Worm (Caenorhabditis elegans): ENCODE results near the gene F53F4.7.

The F53F4.7 gene

DNA sequence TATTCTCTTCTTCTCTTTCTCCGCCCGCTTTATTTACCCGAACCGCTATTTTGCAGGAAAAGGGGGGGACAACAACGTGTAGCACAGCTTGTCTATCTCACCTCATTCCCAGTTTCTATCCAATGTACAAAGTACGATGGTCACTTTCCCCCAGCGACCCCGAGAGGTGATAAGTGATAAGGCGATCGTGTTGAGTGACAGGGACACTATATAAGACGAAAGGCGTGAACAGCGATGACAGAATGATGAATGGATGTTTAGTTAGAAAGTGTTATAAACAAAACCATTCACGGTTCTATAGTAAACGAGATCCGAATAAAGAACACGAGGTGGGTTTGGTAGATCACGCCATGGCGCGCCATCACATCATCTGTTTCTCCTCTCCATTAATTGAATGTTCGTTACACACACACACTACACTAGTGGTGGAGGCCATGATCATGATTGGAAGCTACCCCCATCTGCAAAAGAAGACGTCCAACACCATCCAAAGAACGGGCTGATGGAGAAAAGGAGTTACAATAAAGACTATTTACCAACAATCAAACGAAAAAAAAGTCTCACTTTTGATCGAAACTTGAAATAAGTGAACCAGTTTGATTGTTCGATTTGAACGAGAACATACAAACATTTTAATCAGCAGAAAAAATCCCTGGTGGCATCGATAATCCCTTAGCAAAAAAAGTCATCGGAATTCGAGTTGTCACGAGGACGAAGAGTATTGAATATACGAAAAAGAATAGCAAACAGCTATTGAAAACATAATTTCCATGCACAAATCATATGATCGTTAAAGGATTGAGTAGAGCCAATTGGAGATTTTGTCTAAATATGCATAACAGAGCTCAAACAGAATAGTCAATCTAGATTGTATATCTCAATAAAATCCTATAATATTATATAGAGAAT lies 42.8 kb upstream of the F53F4.7 start (continued):
- TF ChIP-seq pax-3 (tag; optimal IDR thresholded peaks at IDR 0.05) (peak; percentile 67), jun-1 (tag; optimal IDR thresholded peaks at IDR 0.05) (peak; percentile 22), ama-1 (optimal IDR thresholded peaks at IDR 0.05) (peak; percentile 86), lin-35 (GFP tag; optimal IDR thresholded peaks at IDR 0.05) (peak; percentile 46 to 83), unc-130 (tag; optimal IDR thresholded peaks at IDR 0.05) (peak; percentile 43), ztf-4 (tag; optimal IDR thresholded peaks at IDR 0.05) (peak; percentile 51), snpc-4 (tag; optimal IDR thresholded peaks at IDR 0.05) (no peak), ceh-90 (tag; optimal IDR thresholded peaks at IDR 0.05) (peak; percentile 26), lsy-2 (tag; optimal IDR thresholded peaks at IDR 0.05) (peak; percentile 27 to 46), efl-3 (GFP tag; optimal IDR thresholded peaks at IDR 0.05) (no peak), C16A3.4 (tag; optimal IDR thresholded peaks at IDR 0.05) (peak; percentile 25), dpl-1 (GFP tag; optimal IDR thresholded peaks at IDR 0.05) (peak in 2 of 3 experiments; percentile 23 to 64), grh-1 (GFP tag; IDR thresholded peaks at IDR 0.05) (peak; percentile 57), hpl-2 (GFP tag; optimal IDR thresholded peaks at IDR 0.05) (no peak), ceh-82 (tag; optimal IDR thresholded peaks at IDR 0.05) (no peak), nhr-90 (tag; optimal IDR thresholded peaks at IDR 0.05; ENCODE audit: poor library complexity) (peak; percentile 83), fkh-4 (tag; optimal IDR thresholded peaks at IDR 0.05; ENCODE audit: borderline replicate concordance) (no peak), nhr-237 (tag; optimal IDR thresholded peaks at IDR 0.05) (no peak), nhr-77 (tag; optimal IDR thresholded peaks at IDR 0.05) (no peak), ceh-8 (GFP tag; optimal IDR thresholded peaks at IDR 0.05) (no peak), nhr-20 (tag; optimal IDR thresholded peaks at IDR 0.05) (peak; percentile 76), pag-3 (tag; optimal IDR thresholded peaks at IDR 0.05; ENCODE audit: borderline replicate concordance, insufficient read depth) (no peak), sup-37 (GFP tag; optimal IDR thresholded peaks at IDR 0.05) (no peak), lin-14 (GFP tag; optimal IDR thresholded peaks at IDR 0.05) (peak; percentile 82), egl-27 (tag; optimal IDR thresholded peaks at IDR 0.05) (no peak), irx-1 (tag; optimal IDR thresholded peaks at IDR 0.05) (peak; percentile 18), efl-1 (optimal IDR thresholded peaks at IDR 0.05) (peak in 1 of 2 experiments; percentile 27), efl-1 (GFP tag; optimal IDR thresholded peaks at IDR 0.05 in 1 of 2) (peak in 1 of 2 experiments; percentile 58), nhr-12 (tag; optimal IDR thresholded peaks at IDR 0.05) (no peak), egl-13 (tag; optimal IDR thresholded peaks at IDR 0.05) (no peak), mef-2 (tag; optimal IDR thresholded peaks at IDR 0.05) (no peak), zip-4 (GFP tag; optimal IDR thresholded peaks at IDR 0.05) (no peak), skn-1 (tag; optimal IDR thresholded peaks at IDR 0.05) (no peak), hlh-4 (tag; optimal IDR thresholded peaks at IDR 0.05) (no peak), sptf-1 (tag; optimal IDR thresholded peaks at IDR 0.05) (no peak), lin-15B (tag; optimal IDR thresholded peaks at IDR 0.05) (no peak), unc-86 (tag; optimal IDR thresholded peaks at IDR 0.05) (no peak), alr-1 (tag; optimal IDR thresholded peaks at IDR 0.05; ENCODE audit: borderline replicate concordance) (no peak), blmp-1 (tag; optimal IDR thresholded peaks at IDR 0.05) (peak; percentile 97), rnt-1 (tag; optimal IDR thresholded peaks at IDR 0.05) (peak; percentile 18), xbp-1 (tag; optimal IDR thresholded peaks at IDR 0.05) (peak; percentile 11), lir-3 (tag; optimal IDR thresholded peaks at IDR 0.05; ENCODE audit: poor library complexity) (peak; percentile 19), elt-3 (tag; optimal IDR thresholded peaks at IDR 0.05) (peak in 4 of 6 experiments; percentile 24 to 99 (median 78)), snu-23 (GFP tag; optimal IDR thresholded peaks at IDR 0.05) (peak; percentile 70), lin-13 (GFP tag; optimal IDR thresholded peaks at IDR 0.05) (no peak), unc-62 (GFP tag; optimal IDR thresholded peaks at IDR 0.05) (no peak), mdl-1 (tag; optimal IDR thresholded peaks at IDR 0.05) (peak; percentile 29 to 67), mab-9 (GFP tag; IDR thresholded peaks at IDR 0.05) (peak; percentile 53; the same call in 1 of the 2 replicates), ztf-11 (tag; optimal IDR thresholded peaks at IDR 0.05) (no peak), C04F5.9 (tag; optimal IDR thresholded peaks at IDR 0.05) (no peak)

Data from whole organism, L1 larva.